Worm (Caenorhabditis elegans) whole organism, mixed stage, embryonic: Measurements from ENCODE around the gene srd-33.

Experiments
- blmp-1 ChIP-seq: fragments of 150-350 bp; optimal IDR thresholded peaks from 2 replicates; lab custom pipeline; 2014; ENCODE audit warnings: missing biosample characterization, missing genetic modification characterization
- ham-2 ChIP-seq: fragments of 200-800 bp; sonication (Bioruptor generic); optimal IDR thresholded peaks from 2 replicates; lab custom pipeline; 2018; ENCODE audit warnings: mild to moderate bottlenecking, missing genetic modification characterization, missing compliant biosample characterization
- lin-13 ChIP-seq: fragments of 150-350 bp; optimal IDR thresholded peaks from 2 replicates; lab custom pipeline; 2014; ENCODE audit warnings: missing biosample characterization, missing genetic modification characterization
- mls-2 ChIP-seq: sonication (generic microtip); optimal IDR thresholded peaks from 2 replicates; lab custom pipeline; 2016; ENCODE audit warnings: mild to moderate bottlenecking, missing genetic modification characterization, moderate library complexity, missing compliant biosample characterization
- nhr-2 ChIP-seq: fragments of 150-350 bp; optimal IDR thresholded peaks from 2 replicates; lab custom pipeline; 2014; ENCODE audit warnings: missing biosample characterization, missing genetic modification characterization
- nhr-237 ChIP-seq: fragments of 150-350 bp; optimal IDR thresholded peaks from 2 replicates; lab custom pipeline; 2014; ENCODE audit warnings: missing biosample characterization, missing genetic modification characterization
- nhr-28 ChIP-seq: fragments of 150-350 bp; optimal IDR thresholded peaks from 2 replicates; lab custom pipeline; 2014; ENCODE audit warnings: missing biosample characterization, missing genetic modification characterization
- pha-4 ChIP-seq: fragments of 150-350 bp; optimal IDR thresholded peaks from 2 replicates; lab custom pipeline; 2018; ENCODE audit warnings: missing biosample characterization, missing genetic modification reagents, missing genetic modification characterization
- sem-2 ChIP-seq: fragments of 200-800 bp; sonication (Bioruptor generic); optimal IDR thresholded peaks from 2 replicates; lab custom pipeline; 2018; ENCODE audit warnings: mild to moderate bottlenecking, missing genetic modification characterization, missing compliant biosample characterization
- snpc-4 ChIP-seq: fragments of 150-350 bp; optimal IDR thresholded peaks from 2 replicates; lab custom pipeline; 2014; ENCODE audit warnings: missing biosample characterization, missing genetic modification characterization
- unc-39 ChIP-seq: fragments of 150-350 bp; optimal IDR thresholded peaks from 2 replicates; lab custom pipeline; 2014; ENCODE audit warnings: missing biosample characterization, missing genetic modification characterization
- unc-62 ChIP-seq: fragments of 150-350 bp; optimal IDR thresholded peaks from 2 replicates; lab custom pipeline; 2014; ENCODE audit warnings: missing biosample characterization, missing genetic modification reagents, missing genetic modification characterization

DNA sequence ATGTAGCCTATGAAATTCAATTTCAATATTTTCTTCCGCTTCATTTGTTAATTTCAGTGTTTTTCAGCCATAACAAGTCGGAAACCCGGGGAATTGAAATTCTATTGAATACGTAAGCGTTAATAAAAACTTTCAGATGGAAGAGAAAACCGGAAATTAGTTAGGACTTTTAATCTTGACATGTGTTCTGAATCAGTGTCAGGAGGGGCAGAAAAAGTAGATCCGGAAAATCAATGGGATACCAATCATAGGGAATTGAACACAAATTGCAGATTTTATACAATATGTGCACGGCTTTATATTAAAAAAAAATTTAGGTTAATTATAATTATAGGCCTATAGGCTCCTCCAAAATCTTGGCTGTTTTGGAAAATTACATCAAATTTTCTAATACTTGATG is 7.8 kb upstream of the srd-33 start:
- TF ChIP-seq unc-62 (GFP tag; lab: Kevin White, UChicago) (no peak), snpc-4 (no peak), pha-4 (tag; lab: Kevin White, UChicago) (no peak), sem-2 (no peak), blmp-1 (tag; lab: Kevin White, UChicago) (no peak), unc-39 (tag; lab: Kevin White, UChicago) (no peak), mls-2 (tag; lab: Kevin White, UChicago) (no peak), nhr-2 (tag; lab: Kevin White, UChicago) (no peak), lin-13 (tag; lab: Kevin White, UChicago) (no peak), ham-2 (GFP tag; lab: Kevin White, UChicago) (no peak), nhr-237 (tag; lab: Kevin White, UChicago) (no peak), nhr-28 (tag; lab: Kevin White, UChicago) (no peak)
